Worm (Caenorhabditis elegans): ENCODE measurements around the gene tbc-6.

DNA sequence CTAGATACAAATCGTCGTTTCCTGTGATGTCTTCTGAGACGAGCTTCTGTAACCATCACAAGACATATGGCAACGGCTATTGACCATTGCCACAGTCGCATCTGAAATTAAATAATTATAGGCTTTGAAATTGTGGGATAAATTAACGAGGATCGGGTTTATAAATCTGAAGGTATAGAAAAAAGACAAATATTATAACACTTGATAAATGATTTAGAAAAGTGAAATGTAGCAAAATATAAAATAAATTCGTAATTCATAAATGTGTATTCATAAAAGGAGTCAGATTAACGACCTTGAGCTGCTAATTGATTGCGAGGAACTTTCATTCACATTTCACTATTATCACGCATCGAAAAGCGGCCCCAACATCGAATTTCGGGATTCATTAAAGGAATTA, 15.7 kb downstream of the tbc-6 start, which contains the start of gene aff-1:
- TF ChIP-seq T22C8.4 (GFP tag; IDR thresholded peaks at IDR 0.05), result 0 out of 2 replicates have a peak, but pooled peaks have one; percentile 20
- TF ChIP-seq flt-1 (GFP tag; IDR thresholded peaks at IDR 0.05), result no peak

Measured in whole organism, midembryonic.